Worm (Caenorhabditis elegans) whole organism, L2 larva: Measurements from ENCODE around the gene nhr-10.
A peak's percentile ranks its signal among the peaks of the same experiment; 100 is the strongest.

Experiments
- C34F6.9 ChIP-seq: fragments of 150-350 bp; optimal IDR thresholded peaks from 2 replicates; lab custom pipeline; 2014; ENCODE audit warnings: missing biosample characterization, missing genetic modification characterization
- F13H6.1 ChIP-seq: sonication (generic microtip); optimal IDR thresholded peaks from 2 replicates; lab custom pipeline; 2016; ENCODE audit warnings: missing genetic modification characterization, missing compliant biosample characterization
- R02D3.7 ChIP-seq: fragments of 150-350 bp; optimal IDR thresholded peaks from 2 replicates; lab custom pipeline; 2014; ENCODE audit warnings: missing biosample characterization, missing genetic modification characterization
- Y55F3AM.14 ChIP-seq: fragments of 200-800 bp; sonication (Bioruptor generic); optimal IDR thresholded peaks from 2 replicates; lab custom pipeline; 2018; ENCODE audit warnings: mild to moderate bottlenecking, missing genetic modification characterization, missing compliant biosample characterization
- ZK546.5 ChIP-seq: sonication (generic microtip); optimal IDR thresholded peaks from 2 replicates; lab custom pipeline; 2017; ENCODE audit warnings: missing biosample characterization, missing genetic modification characterization
- alr-1 ChIP-seq: fragments of 150-350 bp; optimal IDR thresholded peaks from 2 replicates; lab custom pipeline; 2014; ENCODE audit warnings: missing biosample characterization, missing genetic modification characterization
- aly-2 ChIP-seq: fragments of 150-350 bp; optimal IDR thresholded peaks from 2 replicates; lab custom pipeline; 2014; ENCODE audit warnings: missing biosample characterization, missing genetic modification characterization
- ama-1 ChIP-seq: fragments of 150-350 bp; optimal IDR thresholded peaks from 2 replicates; lab custom pipeline; 2018; ENCODE audit warnings: inconsistent platforms
- blmp-1 ChIP-seq: sonication (generic microtip); optimal IDR thresholded peaks from 2 replicates; lab custom pipeline; 2017; ENCODE audit warnings: missing genetic modification characterization, mild to moderate bottlenecking, missing compliant biosample characterization, antibody characterized with exemption, moderate library complexity; ENCODE audit not compliant: insufficient read depth
- ceh-16 ChIP-seq: fragments of 150-350 bp; optimal IDR thresholded peaks from 2 replicates; lab custom pipeline; 2014; ENCODE audit warnings: missing biosample characterization, missing genetic modification characterization
- ceh-82 ChIP-seq: fragments of 150-350 bp; optimal IDR thresholded peaks from 2 replicates; lab custom pipeline; 2014; ENCODE audit warnings: missing biosample characterization, missing genetic modification characterization
- crh-2 ChIP-seq: sonication (generic microtip); optimal IDR thresholded peaks from 2 replicates; lab custom pipeline; 2017; ENCODE audit warnings: missing biosample characterization, missing genetic modification characterization
- dmd-4 ChIP-seq: sonication (generic microtip); optimal IDR thresholded peaks from 2 replicates; lab custom pipeline; 2017; ENCODE audit warnings: missing biosample characterization, missing genetic modification characterization
- egl-27 ChIP-seq: sonication (generic microtip); optimal IDR thresholded peaks from 3 replicates; lab custom pipeline; 2017; ENCODE audit warnings: missing biosample characterization, missing genetic modification reagents, missing genetic modification characterization
- elt-1 ChIP-seq: fragments of 150-350 bp; optimal IDR thresholded peaks from 2 replicates; lab custom pipeline; 2014; ENCODE audit warnings: missing biosample characterization, missing genetic modification characterization
- elt-3 ChIP-seq: sonication (generic microtip); optimal IDR thresholded peaks from 2 replicates; lab custom pipeline; 2017; ENCODE audit warnings: missing biosample characterization, missing genetic modification characterization
- fos-1 ChIP-seq: fragments of 150-350 bp; optimal IDR thresholded peaks from 2 replicates; lab custom pipeline; 2014; ENCODE audit warnings: missing biosample characterization, missing genetic modification characterization
- gmeb-1 ChIP-seq: fragments of 150-350 bp; optimal IDR thresholded peaks from 2 replicates; lab custom pipeline; 2014; ENCODE audit warnings: missing biosample characterization, missing genetic modification characterization
- lin-11 ChIP-seq: fragments of 150-350 bp; sonication (generic microtip); optimal IDR thresholded peaks from 2 replicates; lab custom pipeline; 2014; ENCODE audit warnings: missing biosample characterization, missing genetic modification characterization, inconsistent platforms, mixed read lengths
- lin-13 ChIP-seq: fragments of 150-350 bp; optimal IDR thresholded peaks from 2 replicates; lab custom pipeline; 2014; ENCODE audit warnings: missing biosample characterization, missing genetic modification reagents, missing genetic modification characterization
- lin-39 ChIP-seq: fragments of 150-350 bp; optimal IDR thresholded peaks from 2 replicates; lab custom pipeline; 2014; ENCODE audit warnings: missing biosample characterization, missing genetic modification reagents, missing genetic modification characterization
- lsy-2 ChIP-seq, 2 experiments: fragments of 150-350 bp in 1 of 2; sonication (generic microtip) in 1 of 2; optimal IDR thresholded peaks; 2 replicates each; lab custom pipeline; 2014 to 2017; ENCODE audit warnings: missing biosample characterization in 2 of 2, missing genetic modification characterization in 2 of 2
- mab-5 ChIP-seq: fragments of 150-350 bp; optimal IDR thresholded peaks from 2 replicates; lab custom pipeline; 2014; ENCODE audit warnings: missing biosample characterization, missing genetic modification characterization
- mbf-1 ChIP-seq: sonication (generic microtip); optimal IDR thresholded peaks from 2 replicates; lab custom pipeline; 2017; ENCODE audit warnings: missing biosample characterization, missing genetic modification characterization
- mdl-1 ChIP-seq, 2 experiments: fragments of 150-350 bp in 1 of 2; sonication (generic microtip) in 1 of 2; optimal IDR thresholded peaks; 2 replicates each; lab custom pipeline; 2017; ENCODE audit warnings: missing biosample characterization in 2 of 2, missing genetic modification characterization in 2 of 2
- nhr-10 ChIP-seq: sonication (generic microtip); optimal IDR thresholded peaks from 2 replicates; lab custom pipeline; 2017; ENCODE audit warnings: missing biosample characterization, missing genetic modification characterization
- nhr-11 ChIP-seq: fragments of 150-350 bp; optimal IDR thresholded peaks from 2 replicates; lab custom pipeline; 2014; ENCODE audit warnings: missing biosample characterization, missing genetic modification characterization
- nhr-129 ChIP-seq: fragments of 150-350 bp; optimal IDR thresholded peaks from 2 replicates; lab custom pipeline; 2014; ENCODE audit warnings: missing biosample characterization, missing genetic modification characterization
- nhr-21 ChIP-seq: fragments of 150-350 bp; optimal IDR thresholded peaks from 2 replicates; lab custom pipeline; 2014; ENCODE audit warnings: missing biosample characterization, missing genetic modification characterization
- nhr-23 ChIP-seq: fragments of 150-350 bp; optimal IDR thresholded peaks from 2 replicates; lab custom pipeline; 2014; ENCODE audit warnings: missing biosample characterization, missing genetic modification reagents, missing genetic modification characterization
- nhr-237 ChIP-seq: fragments of 150-350 bp; optimal IDR thresholded peaks from 2 replicates; lab custom pipeline; 2014; ENCODE audit warnings: missing biosample characterization, missing genetic modification characterization
- nhr-25 ChIP-seq: fragments of 150-350 bp; sonication (generic microtip); optimal IDR thresholded peaks from 3 replicates; lab custom pipeline; 2014; ENCODE audit warnings: missing biosample characterization, missing genetic modification characterization
- nhr-6 ChIP-seq: fragments of 150-350 bp; optimal IDR thresholded peaks from 2 replicates; lab custom pipeline; 2014; ENCODE audit warnings: missing biosample characterization, missing genetic modification characterization
- nhr-77 ChIP-seq: fragments of 150-350 bp; optimal IDR thresholded peaks from 2 replicates; lab custom pipeline; 2014; ENCODE audit warnings: missing biosample characterization, missing genetic modification characterization
- sma-3 ChIP-seq: sonication (generic microtip); optimal IDR thresholded peaks from 2 replicates; lab custom pipeline; 2016; ENCODE audit warnings: missing genetic modification reagents, missing genetic modification characterization, missing compliant biosample characterization
- sma-9 ChIP-seq, 2 experiments: fragments of 150-350 bp in 1 of 2; sonication (generic microtip) in 1 of 2; optimal IDR thresholded peaks; 2 replicates each; lab custom pipeline; 2014 to 2016; ENCODE audit warnings: missing genetic modification characterization in 2 of 2, mild to moderate bottlenecking in 1 of 2, missing biosample characterization in 1 of 2, missing compliant biosample characterization in 1 of 2, missing genetic modification reagents in 1 of 2, moderate library complexity in 1 of 2
- snpc-4 ChIP-seq: fragments of 150-350 bp; optimal IDR thresholded peaks from 2 replicates; lab custom pipeline; 2014; ENCODE audit warnings: missing biosample characterization, missing genetic modification characterization
- unc-39 ChIP-seq: fragments of 150-350 bp; optimal IDR thresholded peaks from 2 replicates; lab custom pipeline; 2014; ENCODE audit warnings: missing biosample characterization, missing genetic modification characterization
- unc-55 ChIP-seq: fragments of 150-350 bp; sonication (generic microtip); optimal IDR thresholded peaks from 3 replicates; lab custom pipeline; 2014; ENCODE audit warnings: missing biosample characterization, missing genetic modification reagents, missing genetic modification characterization
- unc-62 ChIP-seq: fragments of 150-350 bp; optimal IDR thresholded peaks from 2 replicates; lab custom pipeline; 2014; ENCODE audit warnings: missing biosample characterization, missing genetic modification reagents, missing genetic modification characterization
- zag-1 ChIP-seq: fragments of 150-350 bp; optimal IDR thresholded peaks from 2 replicates; lab custom pipeline; 2014; ENCODE audit warnings: missing biosample characterization, missing genetic modification characterization
- ztf-1 ChIP-seq: fragments of 200-800 bp; sonication (Bioruptor generic); conservative IDR thresholded peaks from 2 replicates; pipeline ENCODE4 v1.3.6; 2022; ENCODE audit warnings: missing genetic modification characterization, missing compliant biosample characterization
- ztf-11 ChIP-seq: sonication (generic microtip); optimal IDR thresholded peaks from 2 replicates; lab custom pipeline; 2017; ENCODE audit warnings: missing biosample characterization, missing genetic modification characterization
- ztf-4 ChIP-seq: fragments of 150-350 bp; optimal IDR thresholded peaks from 2 replicates; lab custom pipeline; 2014; ENCODE audit warnings: missing biosample characterization, missing genetic modification characterization

nhr-10 gene

DNA sequence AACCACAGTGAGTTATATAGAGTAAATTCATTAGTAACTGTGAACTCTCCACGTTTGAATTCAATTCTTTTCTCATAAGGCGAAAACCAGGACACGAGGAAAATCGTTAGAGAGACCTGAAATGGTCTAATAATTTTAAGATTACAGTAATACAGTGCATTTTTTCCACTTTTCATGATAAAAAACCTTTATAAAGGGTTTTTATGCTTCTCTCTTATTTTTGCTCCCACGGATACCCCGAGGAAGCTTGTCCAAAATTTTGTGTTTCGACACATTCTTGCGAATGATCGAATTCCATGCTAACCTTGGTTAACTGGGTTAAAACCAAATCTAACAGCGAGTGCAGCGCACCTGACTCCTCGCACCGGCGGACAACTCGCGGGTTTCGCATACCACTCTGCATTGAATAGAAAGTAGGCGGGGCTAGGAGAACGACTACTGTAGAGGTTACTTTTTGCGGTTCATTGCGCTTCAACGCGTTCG, 25.0 kb upstream of the nhr-10 start:
- TF ChIP-seq ztf-11 (tag; lab: Kevin White, UChicago): no peak
- no peak for TF ChIP-seq dmd-4 (tag; lab: Kevin White, UChicago)
- no peak for TF ChIP-seq nhr-23
- TF ChIP-seq alr-1 (tag; lab: Kevin White, UChicago): no peak
- TF ChIP-seq nhr-25 (tag; lab: Kevin White, UChicago): no peak
- no peak for TF ChIP-seq aly-2 (tag; lab: Kevin White, UChicago)
- no peak for TF ChIP-seq blmp-1 (tag; lab: Kevin White, UChicago)
- TF ChIP-seq R02D3.7 (tag; lab: Kevin White, UChicago): no peak
- TF ChIP-seq nhr-129 (tag; lab: Kevin White, UChicago): no peak
- TF ChIP-seq nhr-11 (tag; lab: Kevin White, UChicago): no peak
- TF ChIP-seq ztf-1 (GFP tag; lab: Robert Waterston, UW): no peak
- no peak for TF ChIP-seq mab-5 (tag; lab: Kevin White, UChicago)
- TF ChIP-seq mbf-1 (tag; lab: Kevin White, UChicago): no peak
- no peak for TF ChIP-seq nhr-6
- TF ChIP-seq egl-27: no peak
- TF ChIP-seq lin-13 (GFP tag; lab: Kevin White, UChicago): peak; percentile 17
- no peak for TF ChIP-seq lin-11 (tag; lab: Kevin White, UChicago)
- TF ChIP-seq unc-62 (GFP tag; lab: Kevin White, UChicago): no peak
- no peak for TF ChIP-seq unc-39
- no peak for TF ChIP-seq nhr-77
- peak; percentile 30 for TF ChIP-seq crh-2 (tag; lab: Kevin White, UChicago)
- TF ChIP-seq ceh-82 (tag; lab: Kevin White, UChicago): no peak
- no peak for TF ChIP-seq elt-3 (tag; lab: Kevin White, UChicago)
- no peak for TF ChIP-seq mdl-1 (tag; optimal IDR thresholded peaks at IDR 0.05; lab: Kevin White, UChicago)
- no peak for TF ChIP-seq elt-1
- no peak for TF ChIP-seq unc-55
- no peak for TF ChIP-seq zag-1 (tag; lab: Kevin White, UChicago)
- peak; percentile 21 for TF ChIP-seq gmeb-1 (tag; lab: Kevin White, UChicago)
- no peak for TF ChIP-seq Y55F3AM.14
- TF ChIP-seq F13H6.1: peak; percentile 12
- TF ChIP-seq C34F6.9 (tag; lab: Kevin White, UChicago): no peak
- TF ChIP-seq lsy-2 (tag; optimal IDR thresholded peaks at IDR 0.05; lab: Kevin White, UChicago): peak in 1 of 2 experiments; percentile 53
- TF ChIP-seq ztf-4 (tag; lab: Kevin White, UChicago): no peak
- TF ChIP-seq lin-39 (tag; lab: Kevin White, UChicago): no peak
- peak; percentile 2 for TF ChIP-seq fos-1 (tag; lab: Kevin White, UChicago)
- peak; percentile 96 for TF ChIP-seq snpc-4 (tag; lab: Kevin White, UChicago)
- TF ChIP-seq nhr-21 (tag; lab: Kevin White, UChicago): peak; percentile 29
- TF ChIP-seq ZK546.5 (tag; lab: Kevin White, UChicago): no peak
- TF ChIP-seq sma-3 (GFP tag; lab: Kevin White, UChicago): peak; percentile 73
- no peak for TF ChIP-seq nhr-237 (tag; lab: Kevin White, UChicago)
- peak; percentile 78 for TF ChIP-seq ama-1 (lab: Kevin White, UChicago)
- TF ChIP-seq nhr-10 (tag; lab: Kevin White, UChicago): no peak
- TF ChIP-seq sma-9 (GFP tag; optimal IDR thresholded peaks at IDR 0.05; lab: Kevin White, UChicago): peak; percentile 35
- no peak for TF ChIP-seq sma-9 (tag; optimal IDR thresholded peaks at IDR 0.05; lab: Kevin White, UChicago)
- peak; percentile 17 for TF ChIP-seq ceh-16 (tag; lab: Kevin White, UChicago)

- TF ChIP-seq nhr-129 (tag; lab: Kevin White, UChicago) (no peak), crh-2 (tag; lab: Kevin White, UChicago) (no peak), ztf-1 (GFP tag; lab: Robert Waterston, UW) (no peak), ztf-4 (tag; lab: Kevin White, UChicago) (no peak), nhr-11 (tag; lab: Kevin White, UChicago) (no peak), ceh-16 (tag; lab: Kevin White, UChicago) (no peak), mdl-1 (tag; optimal IDR thresholded peaks at IDR 0.05; lab: Kevin White, UChicago) (no peak), ceh-82 (tag; lab: Kevin White, UChicago) (no peak)
- TF ChIP-seq, all 48 proteins: peak for 0
Observed at ce11 chrIII:7138178-7138577, 22.9 kb upstream of the nhr-10 start, which contains the start of gene B0280.11. Gene B0280.11, minus strand, starts transcription at chrIII:7138278.
